Fruit fly (Drosophila melanogaster) whole organism, embryonic: ENCODE data around the gene CG32631.

ENCODE experiments used
- Asciz ChIP-seq: fragments of 200-800 bp; sonication (Bioruptor generic); optimal IDR thresholded peaks from 2 replicates; lab custom pipeline; 2017; ENCODE audit warnings: missing biosample characterization, mild to moderate bottlenecking, missing genetic modification characterization, missing genetic modification reagents
- Awh ChIP-seq: fragments of 200-800 bp; sonication (Bioruptor generic); IDR thresholded peaks from 2 replicates; pipeline ENCODE4, ENCODE4 v1.3.6; 2022; ENCODE audit warnings: missing biosample characterization, missing genetic modification characterization
- BtbVII ChIP-seq: fragments of 200-800 bp; sonication (Bioruptor generic); optimal IDR thresholded peaks from 3 replicates; lab custom pipeline; 2017; ENCODE audit warnings: missing biosample characterization, mild to moderate bottlenecking, missing genetic modification characterization
- CG10147 ChIP-seq: fragments of 200-800 bp; sonication (Bioruptor generic); optimal IDR thresholded peaks from 2 replicates; lab custom pipeline; 2019; ENCODE audit warnings: missing biosample characterization, mild to moderate bottlenecking, missing genetic modification characterization, moderate library complexity
- CG10431 ChIP-seq: fragments of 200-800 bp; sonication (Bioruptor generic); optimal IDR thresholded peaks from 3 replicates; lab custom pipeline; 2018; ENCODE audit warnings: missing biosample characterization, mild to moderate bottlenecking, missing genetic modification characterization
- CG11695 ChIP-seq: fragments of 200-800 bp; sonication (Bioruptor generic); IDR thresholded peaks from 3 replicates; pipeline ENCODE4 v1.3.6; 2022; ENCODE audit warnings: missing biosample characterization, missing genetic modification characterization
- CG12942 ChIP-seq: fragments of 200-800 bp; sonication (Bioruptor generic); optimal IDR thresholded peaks from 3 replicates; lab custom pipeline; 2016; ENCODE audit warnings: missing biosample characterization, missing genetic modification characterization
- CG13424 ChIP-seq: fragments of 200-800 bp; sonication (Bioruptor generic); optimal IDR thresholded peaks from 2 replicates; lab custom pipeline; 2019; ENCODE audit warnings: missing biosample characterization, mild to moderate bottlenecking, missing genetic modification characterization, moderate library complexity
- CG14710 ChIP-seq: fragments of 200-800 bp; sonication (Bioruptor generic); optimal IDR thresholded peaks from 3 replicates; lab custom pipeline; 2019; ENCODE audit warnings: missing biosample characterization, mild to moderate bottlenecking, missing genetic modification characterization, moderate library complexity
- CG30403 ChIP-seq: fragments of 200-800 bp; sonication (Bioruptor generic); optimal IDR thresholded peaks from 3 replicates; lab custom pipeline; 2016; ENCODE audit warnings: missing biosample characterization, missing genetic modification characterization
- CG31441 ChIP-seq: fragments of 200-800 bp; sonication (Bioruptor generic); IDR thresholded peaks from 2 replicates; pipeline ENCODE4 v1.3.6; 2022; ENCODE audit warnings: missing biosample characterization, missing genetic modification characterization
- CG34422 ChIP-seq: fragments of 200-800 bp; sonication (Bioruptor generic); IDR thresholded peaks from 3 replicates; pipeline ENCODE4 v1.3.6; 2022; ENCODE audit warnings: missing biosample characterization, missing genetic modification characterization
- CG4730 ChIP-seq: fragments of 200-800 bp; sonication (Bioruptor generic); IDR thresholded peaks from 2 replicates; pipeline ENCODE4 v1.3.6; 2022; ENCODE audit warnings: missing biosample characterization, missing genetic modification characterization
- CG6683 ChIP-seq: fragments of 200-800 bp; sonication (Bioruptor generic); optimal IDR thresholded peaks from 2 replicates; lab custom pipeline; 2017; ENCODE audit warnings: missing biosample characterization, mild to moderate bottlenecking, missing genetic modification characterization, missing genetic modification reagents
- CG7271 ChIP-seq: fragments of 200-800 bp; sonication (Bioruptor generic); optimal IDR thresholded peaks from 2 replicates; lab custom pipeline; 2018; ENCODE audit warnings: missing biosample characterization, mild to moderate bottlenecking, missing genetic modification characterization, moderate library complexity
- CG7372 ChIP-seq: fragments of 200-800 bp; sonication (Bioruptor generic); IDR thresholded peaks from 2 replicates; pipeline ENCODE4 v1.3.6; 2022; ENCODE audit warnings: missing biosample characterization, missing genetic modification characterization
- CG9932 ChIP-seq: fragments of 200-800 bp; sonication (Bioruptor generic); IDR thresholded peaks from 2 replicates; pipeline ENCODE4 v1.3.6; 2022; ENCODE audit warnings: missing biosample characterization, missing genetic modification characterization
- Hr78 ChIP-seq, 2 experiments: fragments of 200-800 bp in 1 of 2; fragments of >200 bp in 1 of 2; sonication (Bioruptor generic) in 1 of 2; optimal IDR thresholded peaks; 2 replicates each; lab custom pipeline; 2017 to 2019; ENCODE audit warnings: missing biosample characterization in 2 of 2, missing genetic modification characterization in 2 of 2, mild to moderate bottlenecking in 1 of 2, moderate library complexity in 1 of 2
- Lpt ChIP-seq: fragments of >200 bp; optimal IDR thresholded peaks from 2 replicates; lab custom pipeline; 2018; ENCODE audit warnings: missing biosample characterization, missing genetic modification characterization
- Med ChIP-seq: fragments of 200-800 bp; sonication (Bioruptor generic); peaks from one replicate; lab custom pipeline; 2016; ENCODE audit warnings: missing biosample characterization, missing genetic modification characterization, mild to moderate bottlenecking, inconsistent platforms, moderate library complexity
- NK7.1 ChIP-seq: fragments of 200-800 bp; sonication (Bioruptor generic); optimal IDR thresholded peaks from 3 replicates; lab custom pipeline; 2016; ENCODE audit warnings: missing biosample characterization, missing genetic modification characterization
- Ravus ChIP-seq: fragments of 200-800 bp; sonication (Bioruptor generic); IDR thresholded peaks from 2 replicates; pipeline ENCODE4 v1.3.6; 2022; ENCODE audit warnings: missing biosample characterization, missing genetic modification characterization
- Side ChIP-seq: fragments of 200-800 bp; sonication (Bioruptor generic); optimal IDR thresholded peaks from 2 replicates; lab custom pipeline; 2016; ENCODE audit warnings: missing biosample characterization, missing genetic modification characterization
- Usf ChIP-seq: fragments of 200-800 bp; sonication (Bioruptor generic); optimal IDR thresholded peaks from 2 replicates; lab custom pipeline; 2017; ENCODE audit warnings: missing genotype, missing biosample characterization, missing genetic modification characterization
- abd-A ChIP-seq: fragments of 200-800 bp; sonication (Bioruptor generic); optimal IDR thresholded peaks from 3 replicates; lab custom pipeline; 2019; ENCODE audit warnings: missing biosample characterization, mild to moderate bottlenecking, missing genetic modification characterization, moderate library complexity
- ap ChIP-seq: fragments of 200-800 bp; sonication (Bioruptor generic); IDR thresholded peaks from 2 replicates; pipeline ENCODE4 v1.3.6; 2022; ENCODE audit warnings: missing biosample characterization, missing genetic modification characterization
- ara ChIP-seq: fragments of 200-800 bp; sonication (Bioruptor generic); IDR thresholded peaks from 2 replicates; pipeline ENCODE4 v1.3.6; 2022; ENCODE audit warnings: missing biosample characterization, missing genetic modification characterization
- caup ChIP-seq: fragments of 200-800 bp; sonication (Bioruptor generic); optimal IDR thresholded peaks from 3 replicates; lab custom pipeline; 2017; ENCODE audit warnings: missing biosample characterization, mild to moderate bottlenecking, missing genetic modification characterization, moderate library complexity; ENCODE audit not compliant: severe bottlenecking
- cg ChIP-seq: fragments of 200-800 bp; sonication (Bioruptor generic); optimal IDR thresholded peaks from 3 replicates; lab custom pipeline; 2019; ENCODE audit warnings: missing biosample characterization, mild to moderate bottlenecking, missing genetic modification characterization, moderate library complexity
- disco-r ChIP-seq: fragments of 200-800 bp; sonication (Bioruptor generic); optimal IDR thresholded peaks from 2 replicates; lab custom pipeline; 2016; ENCODE audit warnings: missing biosample characterization, missing genetic modification characterization
- dysf ChIP-seq: fragments of 200-800 bp; sonication (Bioruptor generic); IDR thresholded peaks from 3 replicates; pipeline ENCODE4 v1.3.6; 2022; ENCODE audit warnings: missing biosample characterization, missing genetic modification characterization
- en ChIP-seq: fragments of 200-800 bp; sonication (Bioruptor generic); optimal IDR thresholded peaks from 2 replicates; lab custom pipeline; 2016; ENCODE audit warnings: missing biosample characterization, missing genetic modification characterization
- inv ChIP-seq: fragments of 200-800 bp; sonication (Bioruptor generic); IDR thresholded peaks from 2 replicates; pipeline ENCODE4 v1.3.6; 2022; ENCODE audit warnings: missing biosample characterization, missing genetic modification characterization; ENCODE audit not compliant: partially characterized antibody
- jing ChIP-seq: fragments of 200-800 bp; sonication (Bioruptor generic); optimal IDR thresholded peaks from 2 replicates; lab custom pipeline; 2018; ENCODE audit warnings: missing biosample characterization, mild to moderate bottlenecking, missing genetic modification characterization
- kay ChIP-seq: fragments of 200-800 bp; sonication (Bioruptor generic); optimal IDR thresholded peaks from 2 replicates; lab custom pipeline; 2016; ENCODE audit warnings: missing biosample characterization, missing genetic modification characterization
- knrl ChIP-seq: fragments of 200-800 bp; sonication (Bioruptor generic); IDR thresholded peaks from 3 replicates; pipeline ENCODE4 v1.3.6; 2022; ENCODE audit warnings: missing biosample characterization, missing genetic modification characterization; ENCODE audit not compliant: partially characterized antibody
- mirr ChIP-seq: fragments of 200-800 bp; sonication (Bioruptor generic); optimal IDR thresholded peaks from 3 replicates; lab custom pipeline; 2018; ENCODE audit warnings: missing biosample characterization, mild to moderate bottlenecking, missing genetic modification characterization
- mld ChIP-seq: fragments of 200-800 bp; sonication (Bioruptor generic); IDR thresholded peaks from 3 replicates; pipeline ENCODE4 v1.3.6; 2022; ENCODE audit warnings: missing biosample characterization, missing genetic modification characterization; ENCODE audit not compliant: partially characterized antibody
- nau ChIP-seq: fragments of 200-800 bp; sonication (Bioruptor generic); optimal IDR thresholded peaks from 3 replicates; lab custom pipeline; 2017; ENCODE audit warnings: missing biosample characterization, mild to moderate bottlenecking, missing genetic modification characterization, missing genetic modification reagents
- nerfin-2 ChIP-seq: fragments of 200-800 bp; sonication (Bioruptor generic); IDR thresholded peaks from 2 replicates; pipeline ENCODE4 v1.3.6; 2022; ENCODE audit warnings: missing biosample characterization, missing genetic modification characterization; ENCODE audit not compliant: partially characterized antibody
- onecut ChIP-seq: fragments of 200-800 bp; sonication (Bioruptor generic); IDR thresholded peaks from 2 replicates; pipeline ENCODE4 v1.3.6; 2022; ENCODE audit warnings: missing biosample characterization, missing genetic modification characterization
- pan ChIP-seq, 4 experiments: fragments of >200 bp in 3 of 4; fragments of 200-800 bp in 1 of 4; sonication (Bioruptor generic) in 1 of 4; optimal IDR thresholded peaks in 3 of 4; IDR thresholded peaks in 1 of 4; 2 replicates each; pipeline versions ENCODE4 v1.3.6 to Lab custom; 2017 to 2022; ENCODE audit warnings: missing biosample characterization in 2 of 4, missing genetic modification characterization in 2 of 4, mixed read lengths in 1 of 4
- pb ChIP-seq: fragments of 200-800 bp; sonication (Bioruptor generic); optimal IDR thresholded peaks from 3 replicates; lab custom pipeline; 2016; ENCODE audit warnings: missing biosample characterization, missing genetic modification characterization
- sd ChIP-seq: fragments of 200-800 bp; sonication (Bioruptor generic); optimal IDR thresholded peaks from 3 replicates; lab custom pipeline; 2018; ENCODE audit warnings: missing biosample characterization, mild to moderate bottlenecking, missing genetic modification characterization, moderate library complexity
- sob ChIP-seq: fragments of 200-800 bp; sonication (Bioruptor generic); IDR thresholded peaks from 2 replicates; pipeline ENCODE4 v1.3.6; 2022; ENCODE audit warnings: missing biosample characterization, missing genetic modification characterization
- sug ChIP-seq: fragments of 200-800 bp; optimal IDR thresholded peaks from 2 replicates; lab custom pipeline; 2019; ENCODE audit warnings: missing biosample characterization, mild to moderate bottlenecking, missing genetic modification characterization, moderate library complexity
- trh ChIP-seq: fragments of 200-800 bp; sonication (Bioruptor generic); optimal IDR thresholded peaks from 2 replicates; lab custom pipeline; 2016; ENCODE audit warnings: missing biosample characterization, missing genetic modification characterization
- wdn ChIP-seq: fragments of 200-800 bp; sonication (Bioruptor generic); IDR thresholded peaks from 2 replicates; pipeline ENCODE4 v1.3.6; 2022; ENCODE audit warnings: missing biosample characterization, missing genetic modification characterization
- yki ChIP-seq: fragments of >200 bp; optimal IDR thresholded peaks from 3 replicates; lab custom pipeline; 2018

Gene CG32631

dm6 chrX:13570255-13570654, 14.0 kb downstream of the CG32631 start (continued):
- no peak for TF ChIP-seq nau (GFP tag; lab: Kevin White, UChicago)
- TF ChIP-seq mirr (GFP tag; lab: Kevin White, UChicago), result peak; percentile 1
- no peak for TF ChIP-seq sd (tag; lab: Kevin White, UChicago)
- 0 out of 2 replicates have a peak, but pooled peaks have one; percentile 25 for TF ChIP-seq sob
- peak; percentile 32 for TF ChIP-seq BtbVII (GFP tag; lab: Kevin White, UChicago)
- no peak for TF ChIP-seq CG9932 (GFP tag; lab: Robert Waterston, UW)
- peak; percentile 14 for TF ChIP-seq Asciz (GFP tag; lab: Kevin White, UChicago)
- no peak for TF ChIP-seq CG4730 (GFP tag; lab: Robert Waterston, UW)

- peak; percentile 11; the same call in 1 of the 2 replicates for TF ChIP-seq Awh (GFP tag; lab: Robert Waterston, UW)
- no peak for TF ChIP-seq Hr78 (GFP tag; optimal IDR thresholded peaks at IDR 0.05; lab: Kevin White, UChicago)
- peak; percentile 58 for TF ChIP-seq CG14710 (tag; lab: Kevin White, UChicago)
- no peak for TF ChIP-seq sug
- no peak for TF ChIP-seq disco-r (GFP tag; lab: Kevin White, UChicago)
- no peak for TF ChIP-seq mld (GFP tag; lab: Robert Waterston, UW)
- TF ChIP-seq caup (GFP tag; lab: Kevin White, UChicago), result peak; percentile 31
- TF ChIP-seq inv (GFP tag; lab: Robert Waterston, UW), result no peak
- no peak for TF ChIP-seq cg (GFP tag; lab: Kevin White, UChicago)
- no peak for TF ChIP-seq CG34422 (GFP tag; lab: Robert Waterston, UW)
- TF ChIP-seq CG6683 (GFP tag; lab: Kevin White, UChicago), result no peak
- TF ChIP-seq wdn (GFP tag; lab: Robert Waterston, UW), result no peak
- peak; percentile 17 for TF ChIP-seq Side (GFP tag; lab: Kevin White, UChicago)
- peak; percentile 68; the same call in 2 of the 3 replicates for TF ChIP-seq CG11695
- TF ChIP-seq pan (optimal IDR thresholded peaks at IDR 0.05; lab: Kevin White, UChicago), result no peak
- TF ChIP-seq pan (GFP tag; optimal IDR thresholded peaks at IDR 0.05 in 1 of 2, IDR thresholded peaks at IDR 0.05 in 1 of 2), result peak in 1 of 2 experiments; percentile 6
- TF ChIP-seq ara (GFP tag; lab: Robert Waterston, UW), result peak; percentile 44; the same call in 1 of the 2 replicates
- no peak for TF ChIP-seq yki (lab: Kevin White, UChicago)
- TF ChIP-seq Lpt (GFP tag; lab: Kevin White, UChicago), result no peak
- peak; percentile 20; the same call in 1 of the 2 replicates for TF ChIP-seq onecut (GFP tag; lab: Robert Waterston, UW)
- 0 out of 2 replicates have a peak, but pooled peaks have one; percentile 18 for TF ChIP-seq ap
- peak; percentile 72 for TF ChIP-seq CG31441
- peak; percentile 31 for TF ChIP-seq CG12942 (GFP tag; lab: Kevin White, UChicago)
- no peak for TF ChIP-seq knrl (GFP tag; lab: Robert Waterston, UW)
- peak; percentile 88 for TF ChIP-seq Med (GFP tag; lab: Kevin White, UChicago)
- TF ChIP-seq NK7.1 (GFP tag; lab: Kevin White, UChicago), result no peak
- no peak for TF ChIP-seq kay
- no peak for TF ChIP-seq abd-A (tag; lab: Kevin White, UChicago)
- peak; percentile 55 for TF ChIP-seq CG13424 (tag; lab: Kevin White, UChicago)
- TF ChIP-seq CG10431, result no peak
- peak; percentile 43 for TF ChIP-seq CG10147 (GFP tag; lab: Kevin White, UChicago)
- TF ChIP-seq dysf (GFP tag; lab: Robert Waterston, UW), result peak; percentile 59
- TF ChIP-seq jing (GFP tag; lab: Kevin White, UChicago), result peak; percentile 8
- TF ChIP-seq CG7271 (tag; lab: Kevin White, UChicago), result no peak
- TF ChIP-seq pb (GFP tag; lab: Kevin White, UChicago), result peak; percentile 26
- TF ChIP-seq trh (GFP tag; lab: Kevin White, UChicago), result no peak
- TF ChIP-seq Ravus (GFP tag; lab: Robert Waterston, UW), result no peak
- peak; percentile 28 for TF ChIP-seq en (GFP tag; lab: Kevin White, UChicago)
- no peak for TF ChIP-seq nerfin-2 (GFP tag; lab: Robert Waterston, UW)
- TF ChIP-seq Usf, result no peak
- peak; percentile 64 for TF ChIP-seq CG30403 (GFP tag; lab: Kevin White, UChicago)
- TF ChIP-seq sd (tag; lab: Kevin White, UChicago), result no peak
- TF ChIP-seq CG7372 (GFP tag; lab: Robert Waterston, UW), result no peak
These were observed 16.1 kb downstream of the CG32631 start for dm6 chrX:13572382-13572781.
